Fruit fly (Drosophila melanogaster) whole organism, pupa: ENCODE results near the gene CG14400.

Experiments
- CG9948 ChIP-seq: fragments of 200-800 bp; sonication (Bioruptor generic); optimal IDR thresholded peaks from 2 replicates; lab custom pipeline; 2018; ENCODE audit warnings: missing biosample characterization, mild to moderate bottlenecking, missing genetic modification characterization, moderate library complexity
- gl ChIP-seq: fragments of 200-800 bp; sonication (Bioruptor generic); optimal IDR thresholded peaks from 2 replicates; lab custom pipeline; 2018; ENCODE audit warnings: missing biosample characterization, mild to moderate bottlenecking, missing genetic modification characterization

DNA sequence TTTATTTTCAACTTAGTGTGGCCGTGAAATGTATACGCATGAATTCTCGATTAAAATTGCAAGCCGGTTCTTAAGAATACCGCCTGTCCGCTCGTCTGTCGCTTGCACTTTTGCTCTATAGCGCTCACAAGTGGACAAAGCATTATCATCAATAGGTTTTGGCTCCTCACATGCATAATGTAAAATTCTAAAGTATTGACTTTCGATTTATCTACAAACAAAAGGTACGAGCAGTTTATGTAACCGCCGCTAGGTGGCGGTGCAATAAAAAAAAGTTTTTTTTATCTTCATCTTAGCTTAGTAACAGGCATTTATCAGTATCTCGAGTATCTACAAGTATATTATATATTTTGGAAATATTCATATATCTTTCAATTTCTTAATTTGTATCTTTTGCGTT lies 31.5 kb downstream of the CG14400 start:
- TF ChIP-seq CG9948 (no peak), gl (tag; lab: Kevin White, UChicago) (no peak)
